Fruit fly (Drosophila melanogaster) whole organism, embryonic: ENCODE results near the gene Usf.

Experiments used
- Asciz ChIP-seq: fragments of 200-800 bp; sonication (Bioruptor generic); optimal IDR thresholded peaks from 2 replicates; lab custom pipeline; 2017; ENCODE audit warnings: missing biosample characterization, mild to moderate bottlenecking, missing genetic modification characterization, missing genetic modification reagents
- CG10267 ChIP-seq: fragments of 200-800 bp; sonication (Bioruptor generic); optimal IDR thresholded peaks from 2 replicates; lab custom pipeline; 2018; ENCODE audit warnings: missing biosample characterization, mild to moderate bottlenecking, missing genetic modification characterization, moderate library complexity
- CG10366 ChIP-seq: fragments of 200-800 bp; sonication (Bioruptor generic); IDR thresholded peaks from 2 replicates; pipeline ENCODE4 v1.3.6; 2022; ENCODE audit warnings: missing biosample characterization, missing genetic modification characterization
- CG14860 ChIP-seq: fragments of 200-800 bp; sonication (Bioruptor generic); IDR thresholded peaks from 3 replicates; pipeline ENCODE4 v1.3.6; 2022; ENCODE audit warnings: missing biosample characterization, missing genetic modification characterization; ENCODE audit not compliant: partially characterized antibody
- CG15696 ChIP-seq: fragments of 200-800 bp; sonication (Bioruptor generic); optimal IDR thresholded peaks from 2 replicates; lab custom pipeline; 2019; ENCODE audit warnings: missing biosample characterization, mild to moderate bottlenecking, missing genetic modification characterization, moderate library complexity
- CG17328 ChIP-seq: fragments of 200-800 bp; sonication (Bioruptor generic); IDR thresholded peaks from 2 replicates; pipeline ENCODE4 v1.3.6; 2022; ENCODE audit warnings: missing biosample characterization, missing genetic modification characterization
- CG17385 ChIP-seq: fragments of 200-800 bp; sonication (Bioruptor generic); optimal IDR thresholded peaks from 3 replicates; lab custom pipeline; 2018; ENCODE audit warnings: missing biosample characterization, mild to moderate bottlenecking, missing genetic modification characterization
- CG17829 ChIP-seq: fragments of 200-800 bp; optimal IDR thresholded peaks from 2 replicates; lab custom pipeline; 2019; ENCODE audit warnings: missing biosample characterization, mild to moderate bottlenecking, missing genetic modification characterization, moderate library complexity
- CG1792 ChIP-seq: fragments of 200-800 bp; sonication (Bioruptor generic); optimal IDR thresholded peaks from 2 replicates; lab custom pipeline; 2016; ENCODE audit warnings: missing biosample characterization, missing genetic modification characterization
- CG31441 ChIP-seq: fragments of 200-800 bp; sonication (Bioruptor generic); IDR thresholded peaks from 2 replicates; pipeline ENCODE4 v1.3.6; 2022; ENCODE audit warnings: missing biosample characterization, missing genetic modification characterization
- CG4424 ChIP-seq: fragments of 200-800 bp; sonication (Bioruptor generic); optimal IDR thresholded peaks from 3 replicates; lab custom pipeline; 2016; ENCODE audit warnings: missing biosample characterization, missing genetic modification characterization
- CG6272 ChIP-seq: fragments of 200-800 bp; sonication (Bioruptor generic); IDR thresholded peaks from 2 replicates; pipeline ENCODE4 v1.3.6; 2022; ENCODE audit warnings: missing biosample characterization, missing genetic modification characterization
- CG7839 ChIP-seq: fragments of 200-800 bp; sonication (Bioruptor generic); optimal IDR thresholded peaks from 3 replicates; lab custom pipeline; 2018; ENCODE audit warnings: missing biosample characterization, mild to moderate bottlenecking, missing genetic modification characterization, moderate library complexity
- CG8388 ChIP-seq: fragments of 200-800 bp; sonication (Bioruptor generic); optimal IDR thresholded peaks from 2 replicates; lab custom pipeline; 2019; ENCODE audit warnings: missing biosample characterization, mild to moderate bottlenecking, missing genetic modification characterization, moderate library complexity
- CG8924 ChIP-seq: fragments of 200-800 bp; optimal IDR thresholded peaks from 3 replicates; lab custom pipeline; 2019; ENCODE audit warnings: missing biosample characterization, mild to moderate bottlenecking, missing genetic modification characterization, moderate library complexity
- D ChIP-seq, 2 experiments: fragments of 200-800 bp in 1 of 2; fragments of >200 bp in 1 of 2; sonication (Bioruptor generic) in 1 of 2; optimal IDR thresholded peaks; 2 replicates in 1 of 2; 3 replicates in 1 of 2; lab custom pipeline; 2017; ENCODE audit warnings: mild to moderate bottlenecking in 1 of 2, missing biosample characterization in 1 of 2, missing genetic modification characterization in 1 of 2, missing genetic modification reagents in 1 of 2
- Dbx ChIP-seq: fragments of 200-800 bp; sonication (Bioruptor generic); IDR thresholded peaks from 3 replicates; pipeline ENCODE4 v1.3.6; 2022; ENCODE audit warnings: missing biosample characterization, missing genetic modification characterization
- E2f1 ChIP-seq: fragments of 200-800 bp; sonication (Bioruptor generic); IDR thresholded peaks from 2 replicates; pipeline ENCODE4 v1.3.6; 2022; ENCODE audit warnings: missing biosample characterization, missing genetic modification characterization
- Elba2 ChIP-seq: fragments of 200-800 bp; sonication (Bioruptor generic); optimal IDR thresholded peaks from 3 replicates; lab custom pipeline; 2016; ENCODE audit warnings: missing biosample characterization, missing genetic modification characterization
- Fer3 ChIP-seq: fragments of 200-800 bp; sonication (Bioruptor generic); optimal IDR thresholded peaks from 2 replicates; lab custom pipeline; 2018; ENCODE audit warnings: missing biosample characterization, mild to moderate bottlenecking, missing genetic modification characterization, moderate library complexity
- GATAe ChIP-seq: fragments of 200-800 bp; sonication (Bioruptor generic); conservative IDR thresholded peaks from 2 replicates; pipeline ENCODE4 v1.3.6; 2022; ENCODE audit warnings: missing biosample characterization, missing genetic modification characterization
- Gug ChIP-seq: fragments of 200-800 bp; sonication (Bioruptor generic); IDR thresholded peaks from 4 replicates; pipeline ENCODE4 v1.3.6; 2022; ENCODE audit warnings: missing biosample characterization, missing genetic modification characterization
- H2.0 ChIP-seq: fragments of 200-800 bp; sonication (Bioruptor generic); IDR thresholded peaks from 2 replicates; pipeline ENCODE4 v1.3.6; 2022; ENCODE audit warnings: missing biosample characterization, missing genetic modification characterization
- HHEX ChIP-seq: fragments of 200-800 bp; sonication (Bioruptor generic); optimal IDR thresholded peaks from 3 replicates; lab custom pipeline; 2017; ENCODE audit warnings: missing biosample characterization, mild to moderate bottlenecking, missing genetic modification characterization, missing genetic modification reagents
- HmgZ ChIP-seq: fragments of 200-800 bp; sonication (Bioruptor generic); optimal IDR thresholded peaks from 2 replicates; lab custom pipeline; 2018; ENCODE audit warnings: missing biosample characterization, mild to moderate bottlenecking, missing genetic modification characterization
- Lpt ChIP-seq: fragments of >200 bp; optimal IDR thresholded peaks from 2 replicates; lab custom pipeline; 2018; ENCODE audit warnings: missing biosample characterization, missing genetic modification characterization
- Myb ChIP-seq: fragments of 200-800 bp; sonication (Bioruptor generic); optimal IDR thresholded peaks from 2 replicates; lab custom pipeline; 2016; ENCODE audit warnings: missing biosample characterization, missing genetic modification characterization
- NfI ChIP-seq: fragments of 200-800 bp; sonication (Bioruptor generic); optimal IDR thresholded peaks from 3 replicates; lab custom pipeline; 2018; ENCODE audit warnings: missing biosample characterization, mild to moderate bottlenecking, missing genetic modification characterization, moderate library complexity
- Oli ChIP-seq: fragments of 200-800 bp; sonication (Bioruptor generic); optimal IDR thresholded peaks from 2 replicates; lab custom pipeline; 2018; ENCODE audit warnings: missing biosample characterization, mild to moderate bottlenecking, missing genetic modification characterization, moderate library complexity
- Usf ChIP-seq: fragments of 200-800 bp; sonication (Bioruptor generic); optimal IDR thresholded peaks from 2 replicates; lab custom pipeline; 2017; ENCODE audit warnings: missing genotype, missing biosample characterization, missing genetic modification characterization
- ato ChIP-seq: fragments of 200-800 bp; sonication (Bioruptor generic); IDR thresholded peaks from 2 replicates; pipeline ENCODE4 v1.3.6; 2022; ENCODE audit warnings: missing biosample characterization, missing genetic modification characterization; ENCODE audit not compliant: partially characterized antibody
- cas ChIP-seq: fragments of 200-800 bp; sonication (Bioruptor generic); IDR thresholded peaks from 2 replicates; pipeline ENCODE4 v1.3.6; 2022; ENCODE audit warnings: missing biosample characterization, missing genetic modification characterization
- croc ChIP-seq: fragments of 200-800 bp; sonication (Bioruptor generic); conservative IDR thresholded peaks from 3 replicates; pipeline ENCODE4 v1.3.6; 2022; ENCODE audit warnings: missing biosample characterization, missing genetic modification characterization
- dmrt11E ChIP-seq: fragments of 200-800 bp; sonication (Bioruptor generic); optimal IDR thresholded peaks from 3 replicates; lab custom pipeline; 2018; ENCODE audit warnings: missing biosample characterization, mild to moderate bottlenecking, missing genetic modification characterization, moderate library complexity
- ems ChIP-seq: fragments of 200-800 bp; sonication (Bioruptor generic); optimal IDR thresholded peaks from 3 replicates; lab custom pipeline; 2016; ENCODE audit warnings: missing biosample characterization, missing genetic modification characterization
- fd102C ChIP-seq: fragments of 200-800 bp; sonication (Bioruptor generic); optimal IDR thresholded peaks from 2 replicates; lab custom pipeline; 2018; ENCODE audit warnings: missing biosample characterization, mild to moderate bottlenecking, missing genetic modification characterization, moderate library complexity
- gcm2 ChIP-seq: fragments of 200-800 bp; sonication (Bioruptor generic); optimal IDR thresholded peaks from 2 replicates; lab custom pipeline; 2016; ENCODE audit warnings: missing biosample characterization, missing genetic modification characterization
- grau ChIP-seq: fragments of 200-800 bp; optimal IDR thresholded peaks from 3 replicates; lab custom pipeline; 2019; ENCODE audit warnings: missing biosample characterization, mild to moderate bottlenecking, missing genetic modification characterization, moderate library complexity
- gsb ChIP-seq: fragments of 200-800 bp; sonication (Bioruptor generic); IDR thresholded peaks from 2 replicates; pipeline ENCODE4 v1.3.6; 2022; ENCODE audit warnings: missing biosample characterization, missing genetic modification characterization
- kah ChIP-seq: fragments of 200-800 bp; sonication (Bioruptor generic); optimal IDR thresholded peaks from 2 replicates; lab custom pipeline; 2018; ENCODE audit warnings: missing biosample characterization, mild to moderate bottlenecking, missing genetic modification characterization
- prd ChIP-seq, 3 experiments: fragments of >200 bp in 2 of 3; fragments of 200-800 bp in 1 of 3; sonication (Bioruptor generic) in 1 of 3; optimal IDR thresholded peaks in 2 of 3; IDR thresholded peaks in 1 of 3; 2 replicates in 2 of 3; 3 replicates in 1 of 3; pipeline versions ENCODE4 v1.3.6 to Lab custom; 2017 to 2022; ENCODE audit warnings: missing biosample characterization in 1 of 3, missing genetic modification characterization in 1 of 3
- psq ChIP-seq: fragments of 200-800 bp; sonication (Bioruptor generic); optimal IDR thresholded peaks from 2 replicates; lab custom pipeline; 2017; ENCODE audit warnings: missing biosample characterization, missing genetic modification characterization
- ranshi ChIP-seq: fragments of 200-800 bp; sonication (Bioruptor generic); IDR thresholded peaks from 2 replicates; pipeline ENCODE4 v1.3.6; 2022; ENCODE audit warnings: missing biosample characterization, missing genetic modification characterization
- repo ChIP-seq: fragments of 200-800 bp; sonication (Bioruptor generic); optimal IDR thresholded peaks from 2 replicates; lab custom pipeline; 2016; ENCODE audit warnings: missing biosample characterization, missing genetic modification characterization
- row ChIP-seq: fragments of 200-800 bp; sonication (Bioruptor generic); IDR thresholded peaks from 3 replicates; pipeline ENCODE4 v1.3.6; 2022; ENCODE audit warnings: missing biosample characterization, missing genetic modification characterization
- sc ChIP-seq, 3 experiments: fragments of >200 bp in 2 of 3; fragments of 200-800 bp in 1 of 3; sonication (Bioruptor generic) in 1 of 3; optimal IDR thresholded peaks; 2 replicates in 2 of 3; 3 replicates in 1 of 3; lab custom pipeline; 2017; ENCODE audit warnings: mild to moderate bottlenecking in 1 of 3, missing biosample characterization in 1 of 3, missing genetic modification characterization in 1 of 3, missing genetic modification reagents in 1 of 3
- tio ChIP-seq: fragments of 200-800 bp; sonication (Bioruptor generic); optimal IDR thresholded peaks from 2 replicates; lab custom pipeline; 2017; ENCODE audit warnings: missing biosample characterization, missing genetic modification characterization, inconsistent platforms
- vfl ChIP-seq: fragments of 200-800 bp; sonication (Bioruptor generic); optimal IDR thresholded peaks from 2 replicates; lab custom pipeline; 2016; ENCODE audit warnings: missing biosample characterization, missing genetic modification characterization
- vnd ChIP-seq: fragments of 200-800 bp; sonication (Bioruptor generic); IDR thresholded peaks from 3 replicates; pipeline ENCODE4 v1.3.6; 2022; ENCODE audit warnings: missing biosample characterization, missing genetic modification characterization; ENCODE audit not compliant: partially characterized antibody
- wor ChIP-seq: fragments of 200-800 bp; sonication (Bioruptor generic); IDR thresholded peaks from 2 replicates; pipeline ENCODE4 v1.3.6; 2022; ENCODE audit warnings: missing biosample characterization, missing genetic modification characterization

Gene Usf

dm6 chrX:4573971-4574370 lies 25.4 kb upstream of the Usf start (continued):
- no peak for TF ChIP-seq kah (GFP tag; lab: Kevin White, UChicago)
- peak; percentile 57 for TF ChIP-seq CG15696 (tag; lab: Kevin White, UChicago)
- no peak for TF ChIP-seq ems (GFP tag; lab: Kevin White, UChicago)
- TF ChIP-seq CG10267 (tag; lab: Kevin White, UChicago), result peak; percentile 33
- no peak for TF ChIP-seq NfI
- no peak for TF ChIP-seq gsb (GFP tag; lab: Robert Waterston, UW)
- TF ChIP-seq cas (GFP tag; lab: Robert Waterston, UW), result no peak
- TF ChIP-seq Oli (tag; lab: Kevin White, UChicago), result peak; percentile 28
- TF ChIP-seq CG1792 (GFP tag; lab: Kevin White, UChicago), result no peak
- TF ChIP-seq wor, result no peak
- TF ChIP-seq CG17328 (GFP tag; lab: Robert Waterston, UW), result peak; percentile 42; the same call in 1 of the 2 replicates
- TF ChIP-seq CG17829 (tag; lab: Kevin White, UChicago), result peak; percentile 23
- no peak for TF ChIP-seq Dbx (GFP tag; lab: Robert Waterston, UW)
- TF ChIP-seq CG7839 (tag; lab: Kevin White, UChicago), result peak; percentile 44
- TF ChIP-seq ranshi (GFP tag; lab: Robert Waterston, UW), result 0 out of 2 replicates have a peak, but pooled peaks have one; percentile 29
- no peak for TF ChIP-seq HmgZ
- TF ChIP-seq Elba2 (GFP tag; lab: Kevin White, UChicago), result no peak
- no peak for TF ChIP-seq E2f1 (GFP tag; lab: Robert Waterston, UW)
- TF ChIP-seq HHEX (GFP tag; lab: Kevin White, UChicago), result no peak
- peak; percentile 31 for TF ChIP-seq CG8924 (tag; lab: Kevin White, UChicago)
- TF ChIP-seq CG6272, result no peak
- TF ChIP-seq row, result peak; percentile 61
- no peak for TF ChIP-seq fd102C
- TF ChIP-seq CG4424 (GFP tag; lab: Kevin White, UChicago), result peak; percentile 27
- no peak for TF ChIP-seq gcm2 (GFP tag; lab: Kevin White, UChicago)
- no peak for TF ChIP-seq CG14860 (GFP tag; lab: Robert Waterston, UW)
- peak; percentile 3 for TF ChIP-seq CG17385 (GFP tag; lab: Kevin White, UChicago)
- peak; percentile 34 for TF ChIP-seq CG8388
- no peak for TF ChIP-seq vfl
- TF ChIP-seq dmrt11E (tag; lab: Kevin White, UChicago), result peak; percentile 72
- no peak for TF ChIP-seq Fer3 (tag; lab: Kevin White, UChicago)
- no peak for TF ChIP-seq H2.0
- no peak for TF ChIP-seq psq
- no peak for TF ChIP-seq ato
- no peak for TF ChIP-seq vnd
- no peak for TF ChIP-seq tio (GFP tag; lab: Kevin White, UChicago)
- no peak for TF ChIP-seq Myb
- TF ChIP-seq repo, result no peak
- TF ChIP-seq croc (GFP tag; lab: Robert Waterston, UW), result peak; percentile 36; the same call in 1 of the 3 replicates
- TF ChIP-seq Gug (GFP tag; lab: Robert Waterston, UW), result no peak
- TF ChIP-seq Usf (GFP tag; lab: Kevin White, UChicago), result peak; percentile 3
- TF ChIP-seq D (optimal IDR thresholded peaks at IDR 0.05; lab: Kevin White, UChicago), result no peak
- peak; percentile 27 for TF ChIP-seq D (GFP tag; optimal IDR thresholded peaks at IDR 0.05; lab: Kevin White, UChicago)
- no peak for TF ChIP-seq prd (optimal IDR thresholded peaks at IDR 0.05; lab: Kevin White, UChicago)
- TF ChIP-seq prd (GFP tag; IDR thresholded peaks at IDR 0.05; lab: Robert Waterston, UW), result peak; percentile 56
- TF ChIP-seq sc (optimal IDR thresholded peaks at IDR 0.05; lab: Kevin White, UChicago), result no peak
- TF ChIP-seq sc (GFP tag; optimal IDR thresholded peaks at IDR 0.05; lab: Kevin White, UChicago), result peak; percentile 17
- no peak for TF ChIP-seq Lpt
- no peak for TF ChIP-seq CG10366 (GFP tag; lab: Robert Waterston, UW)
- TF ChIP-seq GATAe (GFP tag; lab: Robert Waterston, UW), result no peak
- TF ChIP-seq Asciz (GFP tag; lab: Kevin White, UChicago), result peak; percentile 10
- TF ChIP-seq grau (tag; lab: Kevin White, UChicago), result peak; percentile 27
- TF ChIP-seq CG31441 (GFP tag; lab: Robert Waterston, UW), result peak; percentile 42
